Worm (Caenorhabditis elegans): ENCODE measurements around the gene E02H1.1.

DNA sequence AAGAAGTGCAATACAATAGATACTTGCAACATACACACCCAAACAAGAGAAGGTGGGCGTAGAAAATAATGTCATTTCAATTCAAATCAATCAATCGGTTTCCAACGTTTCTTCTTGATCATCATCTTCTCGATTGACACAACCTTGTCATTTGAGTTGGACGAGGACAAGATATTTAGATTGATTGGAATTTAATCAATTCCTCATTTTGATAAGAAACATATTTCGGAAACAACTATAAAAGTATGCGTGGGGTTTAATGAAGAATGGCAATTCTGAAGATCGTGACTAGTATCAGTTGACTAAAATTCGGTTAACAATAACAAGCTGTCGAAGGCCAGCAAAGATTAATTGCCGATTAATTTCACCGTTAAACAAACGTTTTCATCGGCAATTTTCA lies 29.7 kb upstream of the E02H1.1 start:
- TF ChIP-seq ama-1 (optimal IDR thresholded peaks at IDR 0.05): no peak
- no peak for TF ChIP-seq pes-1 (GFP tag; IDR thresholded peaks at IDR 0.05)
- TF ChIP-seq flt-1 (GFP tag; IDR thresholded peaks at IDR 0.05): no peak
- no peak for TF ChIP-seq hmbx-1 (tag; optimal IDR thresholded peaks at IDR 0.05)
- no peak for TF ChIP-seq ets-7 (tag; optimal IDR thresholded peaks at IDR 0.05)
- no peak for TF ChIP-seq scrt-1 (GFP tag; IDR thresholded peaks at IDR 0.05)
- TF ChIP-seq tbx-11 (GFP tag; IDR thresholded peaks at IDR 0.05): no peak
- no peak for TF ChIP-seq sea-1 (GFP tag; conservative IDR thresholded peaks at IDR 0.05)
- TF ChIP-seq tra-4 (tag; optimal IDR thresholded peaks at IDR 0.05): no peak
- no peak for TF ChIP-seq ceh-13 (GFP tag; optimal IDR thresholded peaks at IDR 0.05)
